Fruit fly (Drosophila melanogaster) whole organism, embryonic: ENCODE measurements around the gene CG31344.
A peak's percentile ranks its signal among the peaks of the same experiment; 100 is the strongest.

ENCODE experiments used
- CG10959 ChIP-seq: fragments of 200-800 bp; sonication (Bioruptor generic); IDR thresholded peaks from 2 replicates; pipeline ENCODE4 v1.3.6; 2022; ENCODE audit warnings: missing biosample characterization, missing genetic modification characterization
- CG14965 ChIP-seq: fragments of 200-800 bp; sonication (Bioruptor generic); optimal IDR thresholded peaks from 2 replicates; lab custom pipeline; 2016; ENCODE audit warnings: missing biosample characterization, missing genetic modification characterization, borderline replicate concordance
- CG15514 ChIP-seq: fragments of 200-800 bp; sonication (Bioruptor generic); optimal IDR thresholded peaks from 3 replicates; lab custom pipeline; 2017; ENCODE audit warnings: missing biosample characterization, missing genetic modification characterization, mild to moderate bottlenecking, moderate library complexity, missing genetic modification reagents
- CG15601 ChIP-seq: fragments of 200-800 bp; sonication (Bioruptor generic); optimal IDR thresholded peaks from 3 replicates; lab custom pipeline; 2019; ENCODE audit warnings: missing biosample characterization, mild to moderate bottlenecking, missing genetic modification characterization, moderate library complexity
- CG15696 ChIP-seq: fragments of 200-800 bp; sonication (Bioruptor generic); optimal IDR thresholded peaks from 2 replicates; lab custom pipeline; 2019; ENCODE audit warnings: missing biosample characterization, mild to moderate bottlenecking, missing genetic modification characterization, moderate library complexity
- CG16813 ChIP-seq: fragments of 200-800 bp; sonication (Bioruptor generic); IDR thresholded peaks from 3 replicates; pipeline ENCODE4 v1.3.6; 2022; ENCODE audit warnings: missing biosample characterization, missing genetic modification characterization; ENCODE audit not compliant: partially characterized antibody
- CG17328 ChIP-seq: fragments of 200-800 bp; sonication (Bioruptor generic); IDR thresholded peaks from 2 replicates; pipeline ENCODE4 v1.3.6; 2022; ENCODE audit warnings: missing biosample characterization, missing genetic modification characterization
- CG1832 ChIP-seq: fragments of 200-800 bp; sonication (Bioruptor generic); optimal IDR thresholded peaks from 2 replicates; lab custom pipeline; 2017; ENCODE audit warnings: missing biosample characterization, mild to moderate bottlenecking, missing genetic modification characterization, inconsistent platforms
- CG18619 ChIP-seq: fragments of 200-800 bp; sonication (Bioruptor generic); optimal IDR thresholded peaks from 3 replicates; lab custom pipeline; 2017; ENCODE audit warnings: missing biosample characterization, mild to moderate bottlenecking, missing genetic modification characterization
- CG31388 ChIP-seq: fragments of 200-800 bp; sonication (Bioruptor generic); optimal IDR thresholded peaks from 2 replicates; lab custom pipeline; 2016; ENCODE audit warnings: missing biosample characterization, missing genetic modification characterization
- CG4328 ChIP-seq: fragments of 200-800 bp; sonication (Bioruptor generic); optimal IDR thresholded peaks from 3 replicates; lab custom pipeline; 2017; ENCODE audit warnings: missing biosample characterization, missing genetic modification reagents, missing genetic modification characterization
- CG7271 ChIP-seq: fragments of 200-800 bp; sonication (Bioruptor generic); optimal IDR thresholded peaks from 2 replicates; lab custom pipeline; 2018; ENCODE audit warnings: missing biosample characterization, mild to moderate bottlenecking, missing genetic modification characterization, moderate library complexity
- CG8089 ChIP-seq: fragments of 200-800 bp; sonication (Bioruptor generic); optimal IDR thresholded peaks from 3 replicates; lab custom pipeline; 2016; ENCODE audit warnings: missing biosample characterization, missing genetic modification characterization
- CG8944 ChIP-seq: fragments of 200-800 bp; sonication (Bioruptor generic); optimal IDR thresholded peaks from 3 replicates; lab custom pipeline; 2016; ENCODE audit warnings: missing biosample characterization, missing genetic modification characterization
- CG9437 ChIP-seq: fragments of 200-800 bp; sonication (Bioruptor generic); optimal IDR thresholded peaks from 2 replicates; lab custom pipeline; 2018; ENCODE audit warnings: missing biosample characterization, mild to moderate bottlenecking, missing genetic modification characterization
- CG9797 ChIP-seq: fragments of 200-800 bp; sonication (Bioruptor generic); optimal IDR thresholded peaks from 3 replicates; lab custom pipeline; 2018; ENCODE audit warnings: missing biosample characterization, mild to moderate bottlenecking, missing genetic modification characterization
- Doc2 ChIP-seq: fragments of 200-800 bp; sonication (Bioruptor generic); IDR thresholded peaks from 2 replicates; pipeline ENCODE4 v1.3.6; 2022; ENCODE audit warnings: missing biosample characterization, missing genetic modification characterization
- Dref ChIP-seq: fragments of 200-800 bp; sonication (Bioruptor generic); IDR thresholded peaks from 2 replicates; pipeline ENCODE4 v1.3.6; 2022; ENCODE audit warnings: missing biosample characterization, missing genetic modification characterization
- H2.0 ChIP-seq: fragments of 200-800 bp; sonication (Bioruptor generic); IDR thresholded peaks from 2 replicates; pipeline ENCODE4 v1.3.6; 2022; ENCODE audit warnings: missing biosample characterization, missing genetic modification characterization
- Hey ChIP-seq: fragments of 200-800 bp; sonication (Bioruptor generic); optimal IDR thresholded peaks from 3 replicates; lab custom pipeline; 2018; ENCODE audit warnings: missing biosample characterization, mild to moderate bottlenecking, missing genetic modification characterization
- Lim3 ChIP-seq: fragments of 200-800 bp; sonication (Bioruptor generic); IDR thresholded peaks from 2 replicates; pipeline ENCODE4 v1.3.6; 2022; ENCODE audit warnings: missing biosample characterization, missing genetic modification characterization
- MBD-R2 ChIP-seq: fragments of 200-800 bp; sonication (Bioruptor generic); IDR thresholded peaks from 2 replicates; pipeline ENCODE4 v1.3.6; 2022; ENCODE audit warnings: missing biosample characterization, missing genetic modification characterization
- Nf-YC ChIP-seq: fragments of 200-800 bp; optimal IDR thresholded peaks from 3 replicates; lab custom pipeline; 2019; ENCODE audit warnings: missing biosample characterization, mild to moderate bottlenecking, missing genetic modification characterization, moderate library complexity
- Oli ChIP-seq: fragments of 200-800 bp; sonication (Bioruptor generic); optimal IDR thresholded peaks from 2 replicates; lab custom pipeline; 2018; ENCODE audit warnings: missing biosample characterization, mild to moderate bottlenecking, missing genetic modification characterization, moderate library complexity
- Six4 ChIP-seq: fragments of 200-800 bp; sonication (Bioruptor generic); optimal IDR thresholded peaks from 2 replicates; lab custom pipeline; 2016; ENCODE audit warnings: missing biosample characterization, missing genetic modification characterization
- TFAM ChIP-seq: fragments of 200-800 bp; sonication (Bioruptor generic); optimal IDR thresholded peaks from 2 replicates; lab custom pipeline; 2017; ENCODE audit warnings: missing biosample characterization, missing genetic modification characterization, inconsistent platforms
- Taf1 ChIP-seq: fragments of 200-800 bp; sonication (Bioruptor generic); IDR thresholded peaks from 2 replicates; pipeline ENCODE4 v1.3.6; 2022; ENCODE audit warnings: missing biosample characterization, missing genetic modification characterization
- br ChIP-seq: fragments of >200 bp; optimal IDR thresholded peaks from 2 replicates; lab custom pipeline; 2017
- cas ChIP-seq: fragments of 200-800 bp; sonication (Bioruptor generic); IDR thresholded peaks from 2 replicates; pipeline ENCODE4 v1.3.6; 2022; ENCODE audit warnings: missing biosample characterization, missing genetic modification characterization
- chinmo ChIP-seq: fragments of 200-800 bp; sonication (Bioruptor generic); IDR thresholded peaks from 4 replicates; pipeline ENCODE4 v1.3.6; 2022; ENCODE audit warnings: missing biosample characterization, missing genetic modification characterization; ENCODE audit not compliant: partially characterized antibody
- chm ChIP-seq: fragments of 200-800 bp; sonication (Bioruptor generic); IDR thresholded peaks from 2 replicates; pipeline ENCODE4 v1.3.6; 2022; ENCODE audit warnings: missing biosample characterization, missing genetic modification characterization
- disco-r ChIP-seq: fragments of 200-800 bp; sonication (Bioruptor generic); optimal IDR thresholded peaks from 2 replicates; lab custom pipeline; 2016; ENCODE audit warnings: missing biosample characterization, missing genetic modification characterization
- dmrt11E ChIP-seq: fragments of 200-800 bp; sonication (Bioruptor generic); optimal IDR thresholded peaks from 3 replicates; lab custom pipeline; 2018; ENCODE audit warnings: missing biosample characterization, mild to moderate bottlenecking, missing genetic modification characterization, moderate library complexity
- fd96Cb ChIP-seq: fragments of 200-800 bp; sonication (Bioruptor generic); optimal IDR thresholded peaks from 2 replicates; lab custom pipeline; 2018; ENCODE audit warnings: missing biosample characterization, mild to moderate bottlenecking, missing genetic modification characterization, moderate library complexity
- grn ChIP-seq: fragments of 200-800 bp; sonication (Bioruptor generic); optimal IDR thresholded peaks from 3 replicates; lab custom pipeline; 2017; ENCODE audit warnings: missing biosample characterization, missing genetic modification characterization
- inv ChIP-seq: fragments of 200-800 bp; sonication (Bioruptor generic); IDR thresholded peaks from 2 replicates; pipeline ENCODE4 v1.3.6; 2022; ENCODE audit warnings: missing biosample characterization, missing genetic modification characterization; ENCODE audit not compliant: partially characterized antibody
- lmd ChIP-seq: fragments of 200-800 bp; sonication (Bioruptor generic); IDR thresholded peaks from 2 replicates; pipeline ENCODE4 v1.3.6; 2022; ENCODE audit warnings: missing biosample characterization, missing genetic modification characterization
- lola ChIP-seq, 3 experiments: fragments of >200 bp in 2 of 3; fragments of 200-800 bp in 1 of 3; sonication (Bioruptor generic) in 1 of 3; optimal IDR thresholded peaks; 2 replicates each; lab custom pipeline; 2017 to 2019; ENCODE audit warnings: missing biosample characterization in 3 of 3, missing genetic modification characterization in 3 of 3, mild to moderate bottlenecking in 1 of 3, moderate library complexity in 1 of 3
- mld ChIP-seq: fragments of 200-800 bp; sonication (Bioruptor generic); IDR thresholded peaks from 3 replicates; pipeline ENCODE4 v1.3.6; 2022; ENCODE audit warnings: missing biosample characterization, missing genetic modification characterization; ENCODE audit not compliant: partially characterized antibody
- onecut ChIP-seq: fragments of 200-800 bp; sonication (Bioruptor generic); IDR thresholded peaks from 2 replicates; pipeline ENCODE4 v1.3.6; 2022; ENCODE audit warnings: missing biosample characterization, missing genetic modification characterization
- prd ChIP-seq, 3 experiments: fragments of >200 bp in 2 of 3; fragments of 200-800 bp in 1 of 3; sonication (Bioruptor generic) in 1 of 3; optimal IDR thresholded peaks in 2 of 3; IDR thresholded peaks in 1 of 3; 2 replicates in 2 of 3; 3 replicates in 1 of 3; pipeline versions ENCODE4 v1.3.6 to Lab custom; 2017 to 2022; ENCODE audit warnings: missing biosample characterization in 1 of 3, missing genetic modification characterization in 1 of 3
- pros ChIP-seq: fragments of 200-800 bp; sonication (Bioruptor generic); optimal IDR thresholded peaks from 3 replicates; lab custom pipeline; 2019; ENCODE audit warnings: missing biosample characterization, mild to moderate bottlenecking, missing genetic modification characterization, moderate library complexity
- repo ChIP-seq: fragments of 200-800 bp; sonication (Bioruptor generic); optimal IDR thresholded peaks from 2 replicates; lab custom pipeline; 2016; ENCODE audit warnings: missing biosample characterization, missing genetic modification characterization
- sqz ChIP-seq: fragments of 200-800 bp; sonication (Bioruptor generic); optimal IDR thresholded peaks from 3 replicates; lab custom pipeline; 2018; ENCODE audit warnings: missing biosample characterization, mild to moderate bottlenecking, missing genetic modification characterization
- sr ChIP-seq: fragments of 200-800 bp; sonication (Bioruptor generic); IDR thresholded peaks from 3 replicates; pipeline ENCODE4 v1.3.6; 2022; ENCODE audit warnings: missing biosample characterization, missing genetic modification characterization
- tll ChIP-seq, 2 experiments: fragments of 200-800 bp in 1 of 2; fragments of >200 bp in 1 of 2; sonication (Bioruptor generic) in 1 of 2; optimal IDR thresholded peaks; 2 replicates each; lab custom pipeline; 2017 to 2019; ENCODE audit warnings: missing biosample characterization in 2 of 2, missing genetic modification characterization in 2 of 2, mild to moderate bottlenecking in 1 of 2, moderate library complexity in 1 of 2
- ttk ChIP-seq: fragments of 200-800 bp; sonication (Bioruptor generic); IDR thresholded peaks from 2 replicates; pipeline ENCODE4 v2.1.2; 2022; ENCODE audit warnings: missing biosample characterization, missing genetic modification characterization
- zen2 ChIP-seq: fragments of 200-800 bp; sonication (Bioruptor generic); IDR thresholded peaks from 3 replicates; pipeline ENCODE4 v1.3.6; 2022; ENCODE audit warnings: missing biosample characterization, missing genetic modification characterization; ENCODE audit not compliant: partially characterized antibody

CG31344 gene

dm6 chr3R:15218824-15219576 lies 6.1 kb downstream of the CG31344 start, which contains the start of the genes SIDL and CG12241 (continued):
- TF ChIP-seq lola (GFP tag; optimal IDR thresholded peaks at IDR 0.05; lab: Kevin White, UChicago) (peak in 1 of 3 experiments; percentile 45), tll (GFP tag; optimal IDR thresholded peaks at IDR 0.05; lab: Kevin White, UChicago) (no peak), sr (GFP tag; lab: Robert Waterston, UW) (peak; percentile 35; the same call in 1 of the 3 replicates), Lim3 (GFP tag; lab: Robert Waterston, UW) (no peak), ttk (peak; percentile 88), chm (GFP tag; lab: Robert Waterston, UW) (peak; percentile 92), CG8944 (GFP tag; lab: Kevin White, UChicago) (peak; percentile 60), CG1832 (GFP tag; lab: Kevin White, UChicago) (no peak), CG15514 (GFP tag; lab: Kevin White, UChicago) (peak; percentile 85), H2.0 (0 out of 2 replicates have a peak, but pooled peaks have one; percentile 13), CG4328 (GFP tag; lab: Kevin White, UChicago) (no peak), br (lab: Kevin White, UChicago) (no peak), Oli (tag; lab: Kevin White, UChicago) (peak; percentile 33), CG18619 (GFP tag; lab: Kevin White, UChicago) (peak; percentile 39), CG14965 (no peak), CG16813 (peak; percentile 16; the same call in 1 of the 3 replicates), inv (GFP tag; lab: Robert Waterston, UW) (no peak), CG7271 (tag; lab: Kevin White, UChicago) (peak; percentile 31), prd (optimal IDR thresholded peaks at IDR 0.05; lab: Kevin White, UChicago) (no peak), prd (GFP tag; IDR thresholded peaks at IDR 0.05; lab: Robert Waterston, UW) (peak; percentile 96), Hey (tag; lab: Kevin White, UChicago) (no peak), chinmo (no peak), CG15601 (tag; lab: Kevin White, UChicago) (peak; percentile 18), cas (GFP tag; lab: Robert Waterston, UW) (peak; percentile 82), grn (GFP tag; lab: Kevin White, UChicago) (peak; percentile 61), Dref (peak; percentile 68), Nf-YC (tag; lab: Kevin White, UChicago) (peak; percentile 65), CG10959 (GFP tag; lab: Robert Waterston, UW) (peak; percentile 63), onecut (GFP tag; lab: Robert Waterston, UW) (peak; percentile 96), Six4 (GFP tag; lab: Kevin White, UChicago) (peak; percentile 65), MBD-R2 (GFP tag; lab: Robert Waterston, UW) (peak; percentile 92), CG9797 (GFP tag; lab: Kevin White, UChicago) (peak; percentile 23), CG17328 (GFP tag; lab: Robert Waterston, UW) (no peak), pros (GFP tag; lab: Kevin White, UChicago) (no peak), Doc2 (GFP tag; lab: Robert Waterston, UW) (peak; percentile 75), fd96Cb (tag; lab: Kevin White, UChicago) (peak; percentile 79), CG8089 (GFP tag; lab: Kevin White, UChicago) (no peak), Taf1 (peak; percentile 93), CG15696 (tag; lab: Kevin White, UChicago) (peak; percentile 39), sqz (GFP tag; lab: Kevin White, UChicago) (no peak), lmd (peak; percentile 93), zen2 (no peak), mld (GFP tag; lab: Robert Waterston, UW) (no peak), CG31388 (GFP tag; lab: Kevin White, UChicago) (peak; percentile 62), repo (GFP tag; lab: Kevin White, UChicago) (peak; percentile 46), TFAM (GFP tag; lab: Kevin White, UChicago) (no peak), CG9437 (peak; percentile 62), dmrt11E (tag; lab: Kevin White, UChicago) (peak; percentile 12), disco-r (GFP tag; lab: Kevin White, UChicago) (no peak)
